Worm (Caenorhabditis elegans) whole organism, L3 larva: ENCODE data around the gene ntl-9.
A peak's percentile ranks its signal among the peaks of the same experiment; 100 is the strongest.

Source experiments
- R02D3.7 ChIP-seq: fragments of 150-350 bp; optimal IDR thresholded peaks from 2 replicates; lab custom pipeline; 2014; ENCODE audit warnings: missing biosample characterization, missing genetic modification characterization
- ZK546.5 ChIP-seq: sonication (generic microtip); optimal IDR thresholded peaks from 2 replicates; lab custom pipeline; 2017; ENCODE audit warnings: missing biosample characterization, missing genetic modification characterization
- ama-1 ChIP-seq: fragments of 150-350 bp; optimal IDR thresholded peaks from 2 replicates; lab custom pipeline; 2018
- ceh-16 ChIP-seq: sonication (generic microtip); optimal IDR thresholded peaks from 2 replicates; lab custom pipeline; 2017; ENCODE audit warnings: missing biosample characterization, missing genetic modification characterization
- ceh-28 ChIP-seq: fragments of 150-350 bp; optimal IDR thresholded peaks from 2 replicates; lab custom pipeline; 2014; ENCODE audit warnings: missing biosample characterization, missing genetic modification reagents, missing genetic modification characterization
- ceh-82 ChIP-seq: fragments of 150-350 bp; optimal IDR thresholded peaks from 2 replicates; lab custom pipeline; 2014; ENCODE audit warnings: missing biosample characterization, missing genetic modification characterization
- ceh-9 ChIP-seq: sonication (generic microtip); optimal IDR thresholded peaks from 2 replicates; lab custom pipeline; 2018; ENCODE audit warnings: missing biosample characterization, missing genetic modification characterization
- daf-12 ChIP-seq: fragments of 150-350 bp; optimal IDR thresholded peaks from 2 replicates; lab custom pipeline; 2014; ENCODE audit warnings: missing biosample characterization, missing genetic modification reagents, missing genetic modification characterization
- egl-27 ChIP-seq: sonication (generic microtip); optimal IDR thresholded peaks from 4 replicates; lab custom pipeline; 2017; ENCODE audit warnings: missing biosample characterization, missing genetic modification reagents, missing genetic modification characterization
- egl-5 ChIP-seq: fragments of 150-350 bp; optimal IDR thresholded peaks from 2 replicates; lab custom pipeline; 2017; ENCODE audit warnings: missing biosample characterization, missing genetic modification reagents, missing genetic modification characterization, inconsistent platforms
- elt-1 ChIP-seq: fragments of 150-350 bp; optimal IDR thresholded peaks from 2 replicates; lab custom pipeline; 2014; ENCODE audit warnings: missing biosample characterization, missing genetic modification characterization
- elt-3 ChIP-seq, 3 experiments: fragments of 150-350 bp in 1 of 3; sonication (generic microtip) in 2 of 3; optimal IDR thresholded peaks; 2 replicates in 2 of 3; 4 replicates in 1 of 3; lab custom pipeline; 2014 to 2017; ENCODE audit warnings: missing biosample characterization in 3 of 3, missing genetic modification characterization in 3 of 3
- eor-1 ChIP-seq, 2 experiments: fragments of 150-350 bp; optimal IDR thresholded peaks; 2 replicates each; lab custom pipeline; 2014 to 2018; ENCODE audit warnings: missing biosample characterization in 2 of 2, missing genetic modification characterization in 2 of 2
- fkh-10 ChIP-seq: sonication (generic microtip); optimal IDR thresholded peaks from 2 replicates; lab custom pipeline; 2017; ENCODE audit warnings: missing biosample characterization, missing genetic modification reagents, missing genetic modification characterization
- fkh-2 ChIP-seq: fragments of 150-350 bp; optimal IDR thresholded peaks from 2 replicates; lab custom pipeline; 2014; ENCODE audit warnings: missing biosample characterization, missing genetic modification reagents, missing genetic modification characterization
- fos-1 ChIP-seq: fragments of 150-350 bp; optimal IDR thresholded peaks from 2 replicates; lab custom pipeline; 2014; ENCODE audit warnings: missing biosample characterization, missing genetic modification characterization
- hmg-11 ChIP-seq: sonication (generic microtip); optimal IDR thresholded peaks from 2 replicates; lab custom pipeline; 2016; ENCODE audit warnings: missing genetic modification characterization, missing compliant biosample characterization
- jun-1 ChIP-seq: fragments of 150-350 bp; optimal IDR thresholded peaks from 2 replicates; lab custom pipeline; 2014; ENCODE audit warnings: missing biosample characterization, missing genetic modification reagents, missing genetic modification characterization
- lin-15B ChIP-seq: fragments of 150-350 bp; optimal IDR thresholded peaks from 2 replicates; lab custom pipeline; 2014; ENCODE audit warnings: missing biosample characterization, missing genetic modification characterization
- lin-39 ChIP-seq: fragments of 150-350 bp; optimal IDR thresholded peaks from 2 replicates; lab custom pipeline; 2018; ENCODE audit warnings: missing biosample characterization, missing genetic modification reagents, missing genetic modification characterization
- lsy-12 ChIP-seq: sonication (generic microtip); optimal IDR thresholded peaks from 2 replicates; lab custom pipeline; 2016; ENCODE audit warnings: mild to moderate bottlenecking, missing genetic modification characterization, missing compliant biosample characterization
- mdl-1 ChIP-seq: fragments of 150-350 bp; optimal IDR thresholded peaks from 2 replicates; lab custom pipeline; 2014; ENCODE audit warnings: missing biosample characterization, missing genetic modification characterization
- mml-1 ChIP-seq: fragments of 150-350 bp; sonication (generic microtip); optimal IDR thresholded peaks from 3 replicates; lab custom pipeline; 2014; ENCODE audit warnings: missing biosample characterization, missing genetic modification characterization
- nfya-1 ChIP-seq: sonication (generic microtip); optimal IDR thresholded peaks from 2 replicates; lab custom pipeline; 2017; ENCODE audit warnings: missing genetic modification characterization, mild to moderate bottlenecking, missing compliant biosample characterization, antibody characterized with exemption, moderate library complexity; ENCODE audit not compliant: insufficient read depth
- nhr-11 ChIP-seq: fragments of 150-350 bp; optimal IDR thresholded peaks from 2 replicates; lab custom pipeline; 2014; ENCODE audit warnings: missing biosample characterization, missing genetic modification characterization
- nhr-12 ChIP-seq: fragments of 150-350 bp; optimal IDR thresholded peaks from 2 replicates; lab custom pipeline; 2014; ENCODE audit warnings: missing biosample characterization, missing genetic modification characterization
- nhr-23 ChIP-seq: fragments of 150-350 bp; optimal IDR thresholded peaks from 2 replicates; lab custom pipeline; 2014; ENCODE audit warnings: missing biosample characterization, missing genetic modification reagents, missing genetic modification characterization
- nhr-237 ChIP-seq: fragments of 150-350 bp; optimal IDR thresholded peaks from 2 replicates; lab custom pipeline; 2014; ENCODE audit warnings: missing biosample characterization, missing genetic modification characterization
- nhr-25 ChIP-seq: sonication (generic microtip); optimal IDR thresholded peaks from 2 replicates; lab custom pipeline; 2017; ENCODE audit warnings: missing biosample characterization, missing genetic modification characterization
- nhr-28 ChIP-seq: fragments of 150-350 bp; optimal IDR thresholded peaks from 2 replicates; lab custom pipeline; 2014; ENCODE audit warnings: missing biosample characterization, missing genetic modification characterization
- nhr-43 ChIP-seq: sonication (generic microtip); optimal IDR thresholded peaks from 2 replicates; lab custom pipeline; 2016; ENCODE audit warnings: mild to moderate bottlenecking, missing genetic modification characterization, missing compliant biosample characterization; ENCODE audit not compliant: poor library complexity, severe bottlenecking
- nhr-67 ChIP-seq: fragments of 150-350 bp; optimal IDR thresholded peaks from 2 replicates; lab custom pipeline; 2014; ENCODE audit warnings: missing biosample characterization, missing genetic modification characterization
- nhr-77 ChIP-seq: fragments of 150-350 bp; optimal IDR thresholded peaks from 2 replicates; lab custom pipeline; 2014; ENCODE audit warnings: missing biosample characterization, missing genetic modification characterization
- pha-4 ChIP-seq: fragments of 150-350 bp; optimal IDR thresholded peaks from 2 replicates; lab custom pipeline; 2014; ENCODE audit warnings: missing biosample characterization, missing genetic modification reagents, missing genetic modification characterization
- pqm-1 ChIP-seq: fragments of 150-350 bp; optimal IDR thresholded peaks from 2 replicates; lab custom pipeline; 2017; ENCODE audit warnings: missing biosample characterization, missing genetic modification characterization, inconsistent platforms
- sea-2 ChIP-seq: fragments of 150-350 bp; sonication (generic microtip); optimal IDR thresholded peaks from 4 replicates; lab custom pipeline; 2014; ENCODE audit warnings: missing biosample characterization, missing genetic modification reagents, missing genetic modification characterization
- skn-1 ChIP-seq: fragments of 150-350 bp; optimal IDR thresholded peaks from 2 replicates; lab custom pipeline; 2014; ENCODE audit warnings: missing biosample characterization, missing genetic modification characterization
- tbx-2 ChIP-seq: sonication (generic microtip); optimal IDR thresholded peaks from 2 replicates; lab custom pipeline; 2016; ENCODE audit warnings: mild to moderate bottlenecking, missing genetic modification characterization, missing compliant biosample characterization
- unc-39 ChIP-seq: sonication (generic microtip); optimal IDR thresholded peaks from 4 replicates; lab custom pipeline; 2017; ENCODE audit warnings: missing biosample characterization, missing genetic modification characterization
- unc-62 ChIP-seq: fragments of 150-350 bp; sonication (generic microtip); optimal IDR thresholded peaks from 4 replicates; lab custom pipeline; 2014; ENCODE audit warnings: missing biosample characterization, missing genetic modification reagents, missing genetic modification characterization
- zag-1 ChIP-seq: fragments of 150-350 bp; optimal IDR thresholded peaks from 2 replicates; lab custom pipeline; 2014; ENCODE audit warnings: missing biosample characterization, missing genetic modification characterization
- ztf-11 ChIP-seq: fragments of 150-350 bp; optimal IDR thresholded peaks from 2 replicates; lab custom pipeline; 2014; ENCODE audit warnings: missing biosample characterization, missing genetic modification characterization
- ztf-4 ChIP-seq: fragments of 150-350 bp; optimal IDR thresholded peaks from 2 replicates; lab custom pipeline; 2014; ENCODE audit warnings: missing biosample characterization, missing genetic modification characterization

Gene ntl-9

ce11 chrIII:4944213-4944612 lies at the start of gene ntl-9:
ntl-9 (plus strand) TSS chrIII:4944513.
- TF ChIP-seq nhr-23 (tag; lab: Kevin White, UChicago), result no peak
- TF ChIP-seq fkh-2 (tag; lab: Kevin White, UChicago), result no peak
- TF ChIP-seq daf-12 (tag; lab: Kevin White, UChicago), result no peak
- no peak for TF ChIP-seq nhr-12 (tag; lab: Kevin White, UChicago)
- no peak for TF ChIP-seq jun-1 (tag; lab: Kevin White, UChicago)
- TF ChIP-seq pqm-1 (tag; lab: Kevin White, UChicago), result no peak
- TF ChIP-seq ceh-28 (tag; lab: Kevin White, UChicago), result no peak
- no peak for TF ChIP-seq skn-1 (tag; lab: Kevin White, UChicago)
- TF ChIP-seq fkh-10 (GFP tag; lab: Kevin White, UChicago), result no peak
- no peak for TF ChIP-seq nhr-25
- TF ChIP-seq ZK546.5 (tag; lab: Kevin White, UChicago), result no peak
- no peak for TF ChIP-seq mml-1

DNA sequence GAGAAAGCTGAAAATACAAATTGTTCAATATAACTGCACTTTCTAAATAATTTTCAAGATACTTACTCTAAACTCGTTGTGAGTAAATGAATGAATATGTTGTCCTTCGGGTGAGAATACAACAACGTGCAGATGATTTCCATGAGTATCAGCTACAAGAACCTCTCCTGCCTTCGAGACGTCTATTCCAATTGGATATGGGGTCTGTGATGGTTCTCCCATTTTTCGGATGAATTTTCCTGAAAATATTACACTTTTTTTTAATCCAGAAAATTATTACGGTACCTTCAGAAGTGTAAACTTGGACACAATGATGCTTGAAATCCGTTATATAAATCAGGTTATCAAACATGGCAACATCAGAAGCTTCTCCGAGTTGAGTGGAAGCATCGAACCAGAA lies 49.0 kb upstream of the ntl-9 start:
- TF ChIP-seq lin-15B (tag; lab: Kevin White, UChicago) (no peak), nhr-43 (no peak), nfya-1 (no peak), lsy-12 (tag; lab: Kevin White, UChicago) (no peak), ztf-11 (tag; lab: Kevin White, UChicago) (no peak), unc-62 (GFP tag; lab: Kevin White, UChicago) (no peak), ceh-16 (no peak), ama-1 (no peak), skn-1 (tag; lab: Kevin White, UChicago) (no peak), nhr-28 (no peak), zag-1 (tag; lab: Kevin White, UChicago) (no peak), pha-4 (tag; lab: Kevin White, UChicago) (no peak), daf-12 (tag; lab: Kevin White, UChicago) (no peak), ceh-9 (tag; lab: Kevin White, UChicago) (no peak), egl-5 (tag; lab: Kevin White, UChicago) (no peak), mdl-1 (tag; lab: Kevin White, UChicago) (no peak), nhr-11 (no peak), tbx-2 (tag; lab: Kevin White, UChicago) (no peak)

ce11 chrIII:4899035-4899578 lies 45.2 kb upstream of the ntl-9 start, which contains the start of gene nhl-2:
nhl-2 (minus strand) TSS chrIII:4899085.
- TF ChIP-seq sea-2 (GFP tag; lab: Kevin White, UChicago) (no peak), mml-1 (no peak), pqm-1 (tag; lab: Kevin White, UChicago) (no peak), hmg-11 (tag; lab: Kevin White, UChicago) (no peak), nfya-1 (no peak), tbx-2 (tag; lab: Kevin White, UChicago) (no peak), fos-1 (tag; lab: Kevin White, UChicago) (no peak), ztf-4 (tag; lab: Kevin White, UChicago) (no peak), fkh-10 (GFP tag; lab: Kevin White, UChicago) (no peak), unc-62 (GFP tag; lab: Kevin White, UChicago) (no peak), R02D3.7 (tag; lab: Kevin White, UChicago) (no peak)

DNA sequence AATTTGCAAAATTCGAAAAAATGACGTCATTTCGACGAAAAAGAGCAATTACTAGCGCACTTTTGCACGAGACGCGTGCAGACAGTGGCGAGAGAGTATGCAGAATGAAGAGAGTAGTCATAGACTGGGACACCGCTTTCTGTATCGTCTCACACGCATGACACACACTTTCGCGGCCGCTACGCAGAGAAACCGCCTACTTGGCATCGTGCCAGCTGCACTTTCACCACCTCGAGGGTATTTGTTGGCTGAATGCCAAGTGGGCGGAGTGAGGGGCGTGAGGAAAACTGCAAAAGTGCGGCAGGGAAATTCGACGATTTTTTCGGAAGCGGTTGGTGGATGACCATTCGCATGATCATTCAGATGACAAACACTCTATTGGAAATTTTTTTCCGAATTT lies 44.6 kb upstream of the ntl-9 start:
- peak; percentile 94 for TF ChIP-seq egl-5 (tag; lab: Kevin White, UChicago)
- peak in 1 of 2 experiments; percentile 2 for TF ChIP-seq eor-1 (tag; optimal IDR thresholded peaks at IDR 0.05; lab: Kevin White, UChicago)
- peak; percentile 96 for TF ChIP-seq pqm-1 (tag; lab: Kevin White, UChicago)
- peak; percentile 82 for TF ChIP-seq ama-1
- TF ChIP-seq nhr-25, result peak; percentile 100
- peak; percentile 84 for TF ChIP-seq zag-1 (tag; lab: Kevin White, UChicago)
- TF ChIP-seq lin-39 (tag; lab: Kevin White, UChicago), result peak; percentile 99
- TF ChIP-seq nhr-12 (tag; lab: Kevin White, UChicago), result no peak
- TF ChIP-seq ztf-11 (tag; lab: Kevin White, UChicago), result peak; percentile 4
- peak in 2 of 3 experiments; percentile 25 to 95 for TF ChIP-seq elt-3 (tag; optimal IDR thresholded peaks at IDR 0.05; lab: Kevin White, UChicago)
- TF ChIP-seq egl-27 (tag; lab: Kevin White, UChicago), result peak; percentile 95
- TF ChIP-seq lin-15B (tag; lab: Kevin White, UChicago), result peak; percentile 96
- peak; percentile 99 for TF ChIP-seq pha-4 (tag; lab: Kevin White, UChicago)
- peak; percentile 97 for TF ChIP-seq unc-62 (GFP tag; lab: Kevin White, UChicago)
- no peak for TF ChIP-seq nhr-28
- TF ChIP-seq ZK546.5 (tag; lab: Kevin White, UChicago), result peak; percentile 58
- peak; percentile 97 for TF ChIP-seq mdl-1 (tag; lab: Kevin White, UChicago)
- TF ChIP-seq jun-1 (tag; lab: Kevin White, UChicago), result peak; percentile 98
- peak; percentile 90 for TF ChIP-seq daf-12 (tag; lab: Kevin White, UChicago)
- TF ChIP-seq nhr-67 (tag; lab: Kevin White, UChicago), result no peak
- TF ChIP-seq ceh-16, result peak; percentile 76
- TF ChIP-seq sea-2 (GFP tag; lab: Kevin White, UChicago), result peak; percentile 87
- peak; percentile 98 for TF ChIP-seq lsy-12 (tag; lab: Kevin White, UChicago)
- TF ChIP-seq fkh-10 (GFP tag; lab: Kevin White, UChicago), result peak; percentile 99
- peak; percentile 85 for TF ChIP-seq elt-1 (tag; lab: Kevin White, UChicago)
- TF ChIP-seq nhr-77 (tag; lab: Kevin White, UChicago), result peak; percentile 93
- no peak for TF ChIP-seq nhr-237 (tag; lab: Kevin White, UChicago)
- TF ChIP-seq nhr-43, result peak; percentile 98
- peak; percentile 93 for TF ChIP-seq ceh-82 (tag; lab: Kevin White, UChicago)
- peak; percentile 100 for TF ChIP-seq nhr-23 (tag; lab: Kevin White, UChicago)
- peak; percentile 97 for TF ChIP-seq tbx-2 (tag; lab: Kevin White, UChicago)
- peak; percentile 92 for TF ChIP-seq R02D3.7 (tag; lab: Kevin White, UChicago)
- TF ChIP-seq unc-39 (tag; lab: Kevin White, UChicago), result peak; percentile 33
